Fruit fly (Drosophila melanogaster) S2 (cell line): ENCODE measurements around the gene HSPBAP1.

Experiments used
- CG8478 ChIP-seq: fragments of >200 bp; optimal IDR thresholded peaks from 2 replicates; lab custom pipeline; 2018
- CTCF ChIP-seq, 2 experiments: fragments of >200 bp; optimal IDR thresholded peaks; 2 replicates each; lab custom pipeline; 2018

DNA sequence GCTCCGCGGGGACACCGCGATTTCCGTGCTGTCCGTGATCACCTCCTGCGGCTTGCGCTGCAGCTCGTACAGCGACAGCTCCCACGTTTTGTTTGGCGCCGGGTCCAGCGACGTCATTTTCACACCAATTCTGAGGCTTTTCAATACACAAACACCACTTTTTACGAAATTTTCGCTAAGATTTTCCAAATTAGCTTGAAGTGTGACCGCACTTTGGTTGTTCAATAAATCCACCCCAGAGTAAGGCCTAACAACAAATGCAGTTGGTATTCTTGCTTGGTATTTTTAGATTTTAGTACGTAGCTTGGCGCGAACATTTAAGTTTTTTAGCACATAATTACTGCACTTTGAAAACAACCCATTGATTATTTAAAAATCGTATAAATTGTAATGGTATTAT lies 13.2 kb upstream of the HSPBAP1 start, which contains the start of gene Sce:
- no peak for TF ChIP-seq CG8478 (lab: Kevin White, UChicago)
- no peak for TF ChIP-seq CTCF (optimal IDR thresholded peaks at IDR 0.05; lab: Kevin White, UChicago)
